Fruit fly (Drosophila melanogaster): ENCODE data around the gene gammaSnap2.
A peak's percentile ranks its signal among the peaks of the same experiment; 100 is the strongest.

The gammaSnap2 gene

DNA sequence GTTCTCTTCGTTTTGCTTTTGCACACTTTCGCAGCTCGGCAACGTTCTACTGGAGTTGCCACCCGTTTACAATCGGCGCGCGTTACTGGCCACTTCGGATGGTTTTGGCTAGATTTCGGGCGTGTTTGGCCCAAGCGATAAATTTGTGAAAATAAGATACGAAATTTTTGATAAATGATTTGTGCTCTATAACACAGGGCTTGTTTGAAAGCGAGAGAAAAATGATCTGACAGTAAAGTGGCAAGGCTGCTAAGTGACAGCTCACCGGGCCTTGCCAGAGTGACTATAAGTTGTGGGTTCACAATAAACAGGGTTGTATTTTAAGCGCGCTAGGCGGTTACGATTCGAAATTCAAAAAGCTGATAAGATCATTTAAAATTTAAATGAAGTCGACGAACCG is 11.3 kb downstream of the gammaSnap2 start, which contains the start of gene Fmr1:
Gene Fmr1, minus strand, starts transcription at position 184 of the 400 bp plus-strand sequence.
- TF ChIP-seq CoRest (tag; optimal IDR thresholded peaks at IDR 0.05): peak; percentile 68
- TF ChIP-seq onecut (GFP tag; IDR thresholded peaks at IDR 0.05): no peak
- TF ChIP-seq MESR4 (GFP tag; optimal IDR thresholded peaks at IDR 0.05): peak; percentile 24
- peak; percentile 39 for TF ChIP-seq NC2α (GFP tag; optimal IDR thresholded peaks at IDR 0.05)
- peak; percentile 69 for TF ChIP-seq jumu (GFP tag; optimal IDR thresholded peaks at IDR 0.05)
- TF ChIP-seq CG15601 (tag; optimal IDR thresholded peaks at IDR 0.05): peak; percentile 59
- TF ChIP-seq CG30020 (tag; optimal IDR thresholded peaks at IDR 0.05): peak; percentile 28
- no peak for TF ChIP-seq ac (GFP tag; optimal IDR thresholded peaks at IDR 0.05)
- TF ChIP-seq Dbx (GFP tag; IDR thresholded peaks at IDR 0.05): peak; percentile 37; the same call in 1 of the 3 replicates
- TF ChIP-seq HLH4C (GFP tag; IDR thresholded peaks at IDR 0.05; ENCODE audit: partially characterized antibody): no peak
- TF ChIP-seq esg (GFP tag; conservative IDR thresholded peaks at IDR 0.05): no peak; the same call in 1 of the 2 replicates
- TF ChIP-seq ftz-f1 (GFP tag; optimal IDR thresholded peaks at IDR 0.05): no peak
- TF ChIP-seq Dfd (GFP tag; optimal IDR thresholded peaks at IDR 0.05): no peak
- TF ChIP-seq CG18764 (GFP tag; optimal IDR thresholded peaks at IDR 0.05): peak; percentile 31
- TF ChIP-seq CTCF (GFP tag; optimal IDR thresholded peaks at IDR 0.05): peak; percentile 29
- TF ChIP-seq Hsf (GFP tag; optimal IDR thresholded peaks at IDR 0.05): peak; percentile 52
- TF ChIP-seq zen2 (GFP tag; IDR thresholded peaks at IDR 0.05; ENCODE audit: partially characterized antibody): no peak
- no peak for TF ChIP-seq br (optimal IDR thresholded peaks at IDR 0.05)
- TF ChIP-seq HLH54F (GFP tag; optimal IDR thresholded peaks at IDR 0.05): peak; percentile 63
- TF ChIP-seq emc (GFP tag; optimal IDR thresholded peaks at IDR 0.05): peak; percentile 60
- peak; percentile 28 for TF ChIP-seq CG4854 (GFP tag; optimal IDR thresholded peaks at IDR 0.05)
- TF ChIP-seq CG12744 (GFP tag; optimal IDR thresholded peaks at IDR 0.05): peak; percentile 56
- peak; percentile 10 for TF ChIP-seq Spps (tag; optimal IDR thresholded peaks at IDR 0.05)
- no peak for TF ChIP-seq CG17359 (tag; optimal IDR thresholded peaks at IDR 0.05)
- TF ChIP-seq CG2202 (tag; optimal IDR thresholded peaks at IDR 0.05): no peak
- no peak for TF ChIP-seq CG8388 (GFP tag; optimal IDR thresholded peaks at IDR 0.05)
- TF ChIP-seq CG12155 (GFP tag; optimal IDR thresholded peaks at IDR 0.05): peak; percentile 46
- TF ChIP-seq bbx (GFP tag; IDR thresholded peaks at IDR 0.05; ENCODE audit: partially characterized antibody): no peak
- no peak for TF ChIP-seq z (GFP tag; IDR thresholded peaks at IDR 0.05)
- no peak for TF ChIP-seq Blimp-1 (GFP tag; optimal IDR thresholded peaks at IDR 0.05)
- TF ChIP-seq CG6683 (GFP tag; optimal IDR thresholded peaks at IDR 0.05): no peak
- TF ChIP-seq NFAT (GFP tag; IDR thresholded peaks at IDR 0.05): peak; percentile 46; the same call in 1 of the 2 replicates
- peak; percentile 41 for TF ChIP-seq disco-r (GFP tag; optimal IDR thresholded peaks at IDR 0.05)
- TF ChIP-seq Opbp (GFP tag; IDR thresholded peaks at IDR 0.05; ENCODE audit: partially characterized antibody): peak; percentile 15; the same call in 1 of the 3 replicates
- peak; percentile 90 for TF ChIP-seq hkb (optimal IDR thresholded peaks at IDR 0.05)
- TF ChIP-seq hkb (GFP tag; IDR thresholded peaks at IDR 0.05): peak; percentile 26; the same call in 1 of the 2 replicates
- TF ChIP-seq Meics (GFP tag; optimal IDR thresholded peaks at IDR 0.05): peak; percentile 25
- 0 out of 2 replicates have a peak, but pooled peaks have one; percentile 28 for TF ChIP-seq klu (GFP tag; IDR thresholded peaks at IDR 0.05)
- no peak for TF ChIP-seq CG16779 (GFP tag; IDR thresholded peaks at IDR 0.05)
- TF ChIP-seq prd (optimal IDR thresholded peaks at IDR 0.05): no peak
- TF ChIP-seq prd (GFP tag; IDR thresholded peaks at IDR 0.05): peak; percentile 59; the same call in 2 of the 3 replicates
- peak; percentile 19 for TF ChIP-seq CG9437 (GFP tag; optimal IDR thresholded peaks at IDR 0.05)
- TF ChIP-seq CG3281 (GFP tag; optimal IDR thresholded peaks at IDR 0.05): peak; percentile 100
- peak; percentile 26; the same call in 1 of the 2 replicates for TF ChIP-seq CG17328 (GFP tag; IDR thresholded peaks at IDR 0.05)
- TF ChIP-seq CG2129 (GFP tag; IDR thresholded peaks at IDR 0.05; ENCODE audit: partially characterized antibody): no peak
- peak; percentile 19 for TF ChIP-seq B-H2 (GFP tag; optimal IDR thresholded peaks at IDR 0.05)
- TF ChIP-seq Dp (GFP tag; optimal IDR thresholded peaks at IDR 0.05): peak; percentile 99
- TF ChIP-seq inv (GFP tag; IDR thresholded peaks at IDR 0.05; ENCODE audit: partially characterized antibody): no peak; the same call in 1 of the 2 replicates
- TF ChIP-seq D19A (tag; optimal IDR thresholded peaks at IDR 0.05): no peak
- TF ChIP-seq CG15696 (tag; optimal IDR thresholded peaks at IDR 0.05): peak; percentile 27
- TF ChIP-seq CG3065 (GFP tag; optimal IDR thresholded peaks at IDR 0.05): no peak
- TF ChIP-seq chif (GFP tag; optimal IDR thresholded peaks at IDR 0.05): peak in 1 of 2 experiments; percentile 64

Data from whole organism, embryonic.